Worm (Caenorhabditis elegans) whole organism, L3 larva: ENCODE data around the gene C40H1.7.

Experiments used
- ceh-82 ChIP-seq: fragments of 150-350 bp; optimal IDR thresholded peaks from 2 replicates; lab custom pipeline; 2014; ENCODE audit warnings: missing biosample characterization, missing genetic modification characterization
- daf-12 ChIP-seq: fragments of 150-350 bp; optimal IDR thresholded peaks from 2 replicates; lab custom pipeline; 2014; ENCODE audit warnings: missing biosample characterization, missing genetic modification reagents, missing genetic modification characterization
- elt-2 ChIP-seq: sonication (generic microtip); optimal IDR thresholded peaks from 2 replicates; lab custom pipeline; 2016; ENCODE audit warnings: missing genetic modification reagents, mild to moderate bottlenecking, missing genetic modification characterization, missing compliant biosample characterization
- eor-1 ChIP-seq, 2 experiments: fragments of 150-350 bp; optimal IDR thresholded peaks; 2 replicates each; lab custom pipeline; 2014 to 2018; ENCODE audit warnings: missing biosample characterization in 2 of 2, missing genetic modification characterization in 2 of 2
- fkh-2 ChIP-seq: fragments of 150-350 bp; optimal IDR thresholded peaks from 2 replicates; lab custom pipeline; 2014; ENCODE audit warnings: missing biosample characterization, missing genetic modification reagents, missing genetic modification characterization
- mml-1 ChIP-seq: fragments of 150-350 bp; sonication (generic microtip); optimal IDR thresholded peaks from 3 replicates; lab custom pipeline; 2014; ENCODE audit warnings: missing biosample characterization, missing genetic modification characterization
- nhr-237 ChIP-seq: fragments of 150-350 bp; optimal IDR thresholded peaks from 2 replicates; lab custom pipeline; 2014; ENCODE audit warnings: missing biosample characterization, missing genetic modification characterization
- nhr-28 ChIP-seq: fragments of 150-350 bp; optimal IDR thresholded peaks from 2 replicates; lab custom pipeline; 2014; ENCODE audit warnings: missing biosample characterization, missing genetic modification characterization
- nhr-76 ChIP-seq: fragments of 150-350 bp; sonication (generic microtip); optimal IDR thresholded peaks from 5 replicates; lab custom pipeline; 2014; ENCODE audit warnings: missing biosample characterization, missing genetic modification characterization
- nhr-77 ChIP-seq: fragments of 150-350 bp; optimal IDR thresholded peaks from 2 replicates; lab custom pipeline; 2014; ENCODE audit warnings: missing biosample characterization, missing genetic modification characterization
- tbx-2 ChIP-seq: sonication (generic microtip); optimal IDR thresholded peaks from 2 replicates; lab custom pipeline; 2016; ENCODE audit warnings: mild to moderate bottlenecking, missing genetic modification characterization, missing compliant biosample characterization

ce11 chrIII:9277803-9278202, 47.0 kb upstream of the C40H1.7 start:
- no peak for TF ChIP-seq fkh-2 (tag; lab: Kevin White, UChicago)
- TF ChIP-seq nhr-76 (tag; lab: Kevin White, UChicago), result no peak
- TF ChIP-seq elt-2, result no peak
- TF ChIP-seq daf-12, result no peak
- no peak for TF ChIP-seq eor-1 (tag; optimal IDR thresholded peaks at IDR 0.05; lab: Kevin White, UChicago)
- TF ChIP-seq nhr-77, result no peak
- TF ChIP-seq nhr-28, result no peak
- TF ChIP-seq tbx-2 (tag; lab: Kevin White, UChicago), result no peak
- no peak for TF ChIP-seq ceh-82 (tag; lab: Kevin White, UChicago)
- TF ChIP-seq nhr-237 (tag; lab: Kevin White, UChicago), result no peak
- no peak for TF ChIP-seq mml-1
